Fruit fly (Drosophila melanogaster): Measurements from ENCODE around the gene CG9119.

- TF ChIP-seq CG8478 (optimal IDR thresholded peaks at IDR 0.05) (no peak), CTCF (optimal IDR thresholded peaks at IDR 0.05) (no peak)
Measured at dm6 chr3L:1235426-1235825, 30.8 kb upstream of the CG9119 start, which contains the start of gene galene.
